Worm (Caenorhabditis elegans): ENCODE results near the gene Y37D8A.29.
A peak's percentile ranks its signal among the peaks of the same experiment; 100 is the strongest.

Y37D8A.29 gene

DNA sequence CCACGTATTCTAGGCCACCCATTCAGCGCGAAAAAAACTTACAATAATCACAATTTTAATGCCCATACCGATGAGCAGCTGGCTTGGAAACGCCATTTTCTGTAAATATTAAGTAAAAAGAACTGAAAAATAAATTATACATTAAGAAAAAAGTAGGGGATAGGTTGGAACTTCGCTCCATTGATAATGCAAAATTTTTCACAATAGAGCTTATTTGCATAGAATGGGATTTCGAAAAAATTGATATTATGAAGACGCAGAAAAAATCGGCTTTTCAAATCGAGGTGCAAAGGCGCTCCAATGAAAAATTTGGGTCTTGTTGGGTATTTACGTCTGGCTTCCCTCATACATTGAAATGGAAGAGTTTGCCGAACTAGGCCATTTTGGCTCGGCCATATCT, 27.1 kb upstream of the Y37D8A.29 start, which contains the start of gene Y37D8A.16:
Y37D8A.16 (minus strand) TSS at position 101 of the 400 bp plus-strand sequence.
- TF ChIP-seq B0310.2 (tag; optimal IDR thresholded peaks at IDR 0.05) = no peak
- no peak for TF ChIP-seq ceh-13 (GFP tag; optimal IDR thresholded peaks at IDR 0.05)
- no peak for TF ChIP-seq hmg-4 (GFP tag; optimal IDR thresholded peaks at IDR 0.05)
- TF ChIP-seq pes-1 (GFP tag; IDR thresholded peaks at IDR 0.05) = no peak
- TF ChIP-seq ets-7 (tag; optimal IDR thresholded peaks at IDR 0.05) = no peak
- no peak for TF ChIP-seq ama-1 (optimal IDR thresholded peaks at IDR 0.05)
- TF ChIP-seq sea-1 (GFP tag; conservative IDR thresholded peaks at IDR 0.05) = no peak
- no peak for TF ChIP-seq tbx-37 (GFP tag; conservative IDR thresholded peaks at IDR 0.05)
- no peak for TF ChIP-seq tbx-11 (GFP tag; IDR thresholded peaks at IDR 0.05)
- TF ChIP-seq scrt-1 (GFP tag; IDR thresholded peaks at IDR 0.05) = no peak

DNA sequence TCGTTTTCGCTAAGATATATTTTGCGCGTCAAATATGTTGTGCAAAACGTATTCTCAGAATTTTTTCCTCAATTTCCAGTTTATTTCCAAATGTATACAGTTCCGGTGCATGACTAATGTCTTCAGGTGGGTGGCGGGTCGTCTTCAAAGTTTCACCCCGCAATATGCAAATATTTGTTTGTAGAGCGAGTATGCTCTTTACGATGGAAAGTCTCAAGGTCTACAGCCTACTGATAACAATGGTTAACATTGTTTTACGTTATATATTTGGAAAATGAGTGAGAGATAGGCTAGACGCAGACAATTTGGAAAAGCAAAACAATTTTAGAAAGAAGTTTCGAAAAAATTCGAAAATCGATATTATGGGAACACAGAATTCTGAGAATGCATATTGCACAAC, 26.4 kb upstream of the Y37D8A.29 start:
- no peak for TF ChIP-seq hmbx-1 (tag; optimal IDR thresholded peaks at IDR 0.05)
- no peak for TF ChIP-seq ama-1 (optimal IDR thresholded peaks at IDR 0.05)
- no peak for TF ChIP-seq flt-1 (GFP tag; IDR thresholded peaks at IDR 0.05)
- TF ChIP-seq pes-1 (GFP tag; IDR thresholded peaks at IDR 0.05) = no peak
- TF ChIP-seq ceh-13 (GFP tag; optimal IDR thresholded peaks at IDR 0.05) = no peak
- TF ChIP-seq scrt-1 (GFP tag; IDR thresholded peaks at IDR 0.05) = no peak
- no peak for TF ChIP-seq ets-7 (tag; optimal IDR thresholded peaks at IDR 0.05)
- TF ChIP-seq ceh-36 (tag; optimal IDR thresholded peaks at IDR 0.05) = no peak
- no peak for TF ChIP-seq tbx-37 (GFP tag; conservative IDR thresholded peaks at IDR 0.05)
- TF ChIP-seq sea-1 (GFP tag; conservative IDR thresholded peaks at IDR 0.05) = no peak
- TF ChIP-seq B0310.2 (tag; optimal IDR thresholded peaks at IDR 0.05) = no peak
- no peak for TF ChIP-seq hmg-4 (GFP tag; optimal IDR thresholded peaks at IDR 0.05)
- no peak for TF ChIP-seq hnd-1 (tag; optimal IDR thresholded peaks at IDR 0.05)
- TF ChIP-seq F13C5.2 (tag; optimal IDR thresholded peaks at IDR 0.05) = no peak
- no peak for TF ChIP-seq tra-4 (tag; optimal IDR thresholded peaks at IDR 0.05)
- TF ChIP-seq aly-1 (tag; optimal IDR thresholded peaks at IDR 0.05) = no peak
- TF ChIP-seq tbx-11 (GFP tag; IDR thresholded peaks at IDR 0.05) = no peak

DNA sequence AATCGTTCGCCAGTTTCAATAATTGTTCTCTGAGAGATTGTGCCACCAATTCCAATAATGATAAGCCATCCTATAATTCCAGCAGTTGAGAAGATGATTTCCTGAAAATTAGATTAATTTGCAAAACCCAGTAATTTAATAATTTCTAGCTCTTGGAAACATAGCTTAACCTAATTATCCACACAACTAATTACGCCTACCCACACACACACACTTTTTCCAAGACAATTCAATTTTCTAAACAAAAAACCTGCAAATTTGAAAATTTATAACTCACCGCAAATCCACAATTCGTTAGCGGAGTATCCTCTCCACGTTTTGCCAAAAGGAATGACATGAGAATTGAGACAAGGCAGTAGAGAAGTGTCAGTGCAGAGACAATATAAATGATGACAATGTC, 25.0 kb upstream of the Y37D8A.29 start:
- TF ChIP-seq hnd-1 (tag; optimal IDR thresholded peaks at IDR 0.05) (no peak), ama-1 (optimal IDR thresholded peaks at IDR 0.05) (no peak), scrt-1 (GFP tag; IDR thresholded peaks at IDR 0.05) (no peak), tbx-37 (GFP tag; conservative IDR thresholded peaks at IDR 0.05) (no peak), sea-1 (GFP tag; conservative IDR thresholded peaks at IDR 0.05) (no peak), ceh-36 (tag; optimal IDR thresholded peaks at IDR 0.05) (no peak), F13C5.2 (tag; optimal IDR thresholded peaks at IDR 0.05) (no peak), tbx-11 (GFP tag; IDR thresholded peaks at IDR 0.05) (no peak), flt-1 (GFP tag; IDR thresholded peaks at IDR 0.05) (no peak), B0310.2 (tag; optimal IDR thresholded peaks at IDR 0.05) (no peak), ets-7 (tag; optimal IDR thresholded peaks at IDR 0.05) (no peak), hmbx-1 (tag; optimal IDR thresholded peaks at IDR 0.05) (no peak), tra-4 (tag; optimal IDR thresholded peaks at IDR 0.05) (no peak)

DNA sequence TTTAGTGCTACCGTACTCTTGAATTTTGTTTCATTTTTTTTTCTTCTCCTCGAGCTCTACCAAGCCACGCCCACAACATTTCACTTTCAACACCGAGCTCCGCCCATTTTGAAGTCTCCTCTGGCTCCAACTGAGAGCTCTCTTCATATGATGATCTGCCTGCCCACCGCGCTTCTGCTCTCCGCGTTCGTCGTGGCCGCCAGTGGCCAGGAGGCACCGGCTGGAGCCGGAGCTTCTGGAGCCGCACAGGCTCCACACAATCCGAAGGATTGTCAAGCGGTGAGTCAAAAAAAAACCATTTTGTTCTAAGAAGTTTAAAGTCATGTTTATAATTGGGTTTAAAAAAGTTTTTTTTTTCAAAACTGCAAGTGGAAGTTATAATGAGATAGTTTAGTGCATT, 18.9 kb upstream of the Y37D8A.29 start, which contains the start of gene flp-14:
flp-14 (plus strand) TSS at position 146 of the 400 bp plus-strand sequence.
- TF ChIP-seq tbx-37 (GFP tag; conservative IDR thresholded peaks at IDR 0.05) (no peak), tbx-11 (GFP tag; IDR thresholded peaks at IDR 0.05) (no peak), flt-1 (GFP tag; IDR thresholded peaks at IDR 0.05) (no peak), hnd-1 (tag; optimal IDR thresholded peaks at IDR 0.05) (no peak), ama-1 (optimal IDR thresholded peaks at IDR 0.05) (no peak), aly-1 (tag; optimal IDR thresholded peaks at IDR 0.05) (no peak), scrt-1 (GFP tag; IDR thresholded peaks at IDR 0.05) (no peak), sea-1 (GFP tag; conservative IDR thresholded peaks at IDR 0.05) (no peak), hmbx-1 (tag; optimal IDR thresholded peaks at IDR 0.05) (no peak), hmg-4 (GFP tag; optimal IDR thresholded peaks at IDR 0.05) (no peak)

DNA sequence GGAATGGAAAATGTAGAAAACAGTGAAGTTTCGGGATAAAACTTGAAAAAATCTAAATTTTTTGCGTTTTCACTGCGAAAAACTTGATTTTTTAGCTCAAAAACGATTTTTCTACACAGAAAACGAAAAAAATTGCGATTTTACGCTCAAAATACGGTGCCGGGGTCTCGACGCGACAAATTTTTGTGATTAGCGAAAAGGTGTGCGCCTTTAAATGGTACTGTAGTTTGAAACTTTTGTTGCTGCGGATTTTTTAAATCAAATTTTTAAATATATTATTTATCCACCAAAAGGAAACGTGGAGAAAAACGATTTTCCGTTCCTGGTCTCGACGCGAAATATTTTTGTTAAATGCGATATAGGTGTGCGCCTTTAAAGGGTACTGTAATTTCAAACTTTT, 15.7 kb upstream of the Y37D8A.29 start:
- TF ChIP-seq sea-1 (GFP tag; conservative IDR thresholded peaks at IDR 0.05) (no peak), ama-1 (optimal IDR thresholded peaks at IDR 0.05) (no peak), F13C5.2 (tag; optimal IDR thresholded peaks at IDR 0.05) (no peak), B0310.2 (tag; optimal IDR thresholded peaks at IDR 0.05) (no peak), tra-4 (tag; optimal IDR thresholded peaks at IDR 0.05) (no peak), ets-7 (tag; optimal IDR thresholded peaks at IDR 0.05) (no peak), ceh-13 (GFP tag; optimal IDR thresholded peaks at IDR 0.05) (no peak), ceh-36 (tag; optimal IDR thresholded peaks at IDR 0.05) (no peak), aly-1 (tag; optimal IDR thresholded peaks at IDR 0.05) (no peak), hmbx-1 (tag; optimal IDR thresholded peaks at IDR 0.05) (no peak), flt-1 (GFP tag; IDR thresholded peaks at IDR 0.05) (no peak), hnd-1 (tag; optimal IDR thresholded peaks at IDR 0.05) (no peak)

DNA sequence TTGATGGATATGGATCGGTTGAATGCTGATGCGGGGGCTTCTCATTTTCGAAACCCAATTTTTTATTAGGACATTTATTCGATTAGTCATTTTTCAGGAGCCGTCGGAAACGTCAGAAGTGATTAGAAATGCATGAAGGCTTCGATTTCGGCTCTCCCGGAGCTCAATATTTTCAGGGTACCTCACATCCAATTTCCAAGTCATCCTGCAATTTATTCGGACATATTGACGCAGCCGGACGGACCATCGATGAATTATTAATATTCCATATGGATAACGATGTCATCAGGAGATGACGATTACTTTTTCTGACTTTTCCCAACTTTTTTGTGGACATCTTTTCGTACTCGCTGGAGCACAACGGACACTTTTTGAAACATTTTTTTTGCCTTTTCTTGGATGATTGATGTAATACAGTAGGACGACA, 15.1 kb upstream of the Y37D8A.29 start:
- TF ChIP-seq flt-1 (GFP tag; IDR thresholded peaks at IDR 0.05) (no peak), hmbx-1 (tag; optimal IDR thresholded peaks at IDR 0.05) (no peak), tra-4 (tag; optimal IDR thresholded peaks at IDR 0.05) (no peak), hmg-4 (GFP tag; optimal IDR thresholded peaks at IDR 0.05) (no peak), ets-7 (tag; optimal IDR thresholded peaks at IDR 0.05) (no peak), F13C5.2 (tag; optimal IDR thresholded peaks at IDR 0.05) (no peak), ceh-36 (tag; optimal IDR thresholded peaks at IDR 0.05) (no peak), ceh-13 (GFP tag; optimal IDR thresholded peaks at IDR 0.05) (no peak), aly-1 (tag; optimal IDR thresholded peaks at IDR 0.05) (no peak)

DNA sequence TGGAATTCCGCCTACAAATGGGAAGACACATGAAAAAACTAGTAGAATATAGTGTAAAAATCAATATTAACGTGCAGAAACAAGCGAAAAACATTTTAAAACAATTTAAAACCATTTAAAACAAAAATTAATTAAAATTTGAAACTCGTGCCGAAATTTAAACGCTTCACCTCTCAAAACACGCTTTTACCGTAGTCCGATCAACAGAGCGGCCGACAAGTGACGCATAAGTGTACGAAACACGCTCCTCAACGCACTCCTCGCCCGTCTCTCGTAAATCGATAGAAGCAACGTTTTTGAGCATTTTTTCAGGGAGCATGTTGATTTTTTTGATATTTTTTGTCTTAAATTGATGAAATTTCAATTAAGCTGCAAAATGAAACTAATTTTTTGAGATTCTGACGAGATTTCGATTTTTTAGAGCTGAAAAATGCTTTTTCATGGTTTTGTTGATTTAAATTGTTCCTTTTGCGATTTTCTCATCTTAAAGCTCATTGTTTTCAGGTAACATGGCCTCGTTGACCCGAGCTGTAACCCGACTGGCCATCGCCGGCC, 13.6 kb upstream of the Y37D8A.29 start, which contains the start of gene cox-5A:
cox-5A (plus strand) TSS at position 505 of the 555 bp plus-strand sequence.
- TF ChIP-seq flt-1 (GFP tag; IDR thresholded peaks at IDR 0.05) (peak; percentile 28; the same call in 1 of the 2 replicates), tbx-11 (GFP tag; IDR thresholded peaks at IDR 0.05) (no peak), hnd-1 (tag; optimal IDR thresholded peaks at IDR 0.05) (peak; percentile 18), hmbx-1 (tag; optimal IDR thresholded peaks at IDR 0.05) (no peak), hmg-4 (GFP tag; optimal IDR thresholded peaks at IDR 0.05) (peak; percentile 64), B0310.2 (tag; optimal IDR thresholded peaks at IDR 0.05) (peak; percentile 65), ceh-13 (GFP tag; optimal IDR thresholded peaks at IDR 0.05) (no peak), ets-7 (tag; optimal IDR thresholded peaks at IDR 0.05) (peak; percentile 50), ceh-36 (tag; optimal IDR thresholded peaks at IDR 0.05) (no peak), pes-1 (GFP tag; IDR thresholded peaks at IDR 0.05) (0 out of 2 replicates have a peak, but pooled peaks have one; percentile 41), sea-1 (GFP tag; conservative IDR thresholded peaks at IDR 0.05) (no peak), F13C5.2 (tag; optimal IDR thresholded peaks at IDR 0.05) (peak; percentile 90), tbx-37 (GFP tag; conservative IDR thresholded peaks at IDR 0.05) (no peak), tra-4 (tag; optimal IDR thresholded peaks at IDR 0.05) (no peak)
